Worm (Caenorhabditis elegans): Measurements from ENCODE around the gene Y44A6D.3.

ce11 chrV:20778257-20778697, 13.9 kb downstream of the Y44A6D.3 start:
- TF ChIP-seq aly-2 (tag; optimal IDR thresholded peaks at IDR 0.05) (no peak), daf-8 (GFP tag; IDR thresholded peaks at IDR 0.05) (no peak), unc-62 (GFP tag; optimal IDR thresholded peaks at IDR 0.05 in 1 of 2) (peak in 1 of 2 experiments; percentile 100), unc-62 (tag; optimal IDR thresholded peaks at IDR 0.05) (no peak), set-16 (GFP tag; IDR thresholded peaks at IDR 0.05) (peak; percentile 76)

All from whole organism, L4 larva.